Worm (Caenorhabditis elegans): Measurements from ENCODE around the gene ostf-4.

Gene ostf-4

ce11 chrIII:10357598-10358186 is 39.3 kb upstream of the ostf-4 start, which contains the start of gene umps-1:
Gene umps-1 (minus strand): TSS chrIII:10357648.
- TF ChIP-seq ham-2 (GFP tag; optimal IDR thresholded peaks at IDR 0.05) (no peak), lin-13 (tag; optimal IDR thresholded peaks at IDR 0.05) (no peak), zip-8 (tag; optimal IDR thresholded peaks at IDR 0.05) (peak; percentile 93), unc-39 (tag; optimal IDR thresholded peaks at IDR 0.05) (no peak), lsy-2 (tag; optimal IDR thresholded peaks at IDR 0.05) (peak; percentile 94)

- no peak for TF ChIP-seq blmp-1 (tag; optimal IDR thresholded peaks at IDR 0.05)
- no peak for TF ChIP-seq unc-120 (tag; optimal IDR thresholded peaks at IDR 0.05; ENCODE audit: poor library complexity, severe bottlenecking)
- no peak for TF ChIP-seq nhr-12 (tag; optimal IDR thresholded peaks at IDR 0.05)
- no peak for TF ChIP-seq M03D4.4 (tag; optimal IDR thresholded peaks at IDR 0.05)
- no peak for TF ChIP-seq ceh-83 (GFP tag; optimal IDR thresholded peaks at IDR 0.05)
- TF ChIP-seq bed-3 (GFP tag; optimal IDR thresholded peaks at IDR 0.05), result no peak
- no peak for TF ChIP-seq drap-1 (GFP tag; optimal IDR thresholded peaks at IDR 0.05)
- TF ChIP-seq ztf-11 (tag; optimal IDR thresholded peaks at IDR 0.05), result no peak
- no peak for TF ChIP-seq elt-1 (tag; optimal IDR thresholded peaks at IDR 0.05; ENCODE audit: borderline replicate concordance, insufficient read depth)
- no peak for TF ChIP-seq zip-8 (tag; optimal IDR thresholded peaks at IDR 0.05)
Observed at ce11 chrIII:10355382-10355781, 37.0 kb upstream of the ostf-4 start, which contains the start of gene spp-1. Gene spp-1 (minus strand): TSS chrIII:10355668.

- TF ChIP-seq blmp-1 (tag; optimal IDR thresholded peaks at IDR 0.05), result no peak
- no peak for TF ChIP-seq snpc-4 (tag; optimal IDR thresholded peaks at IDR 0.05)
- TF ChIP-seq hlh-1 (tag; optimal IDR thresholded peaks at IDR 0.05), result no peak
- TF ChIP-seq nhr-76 (tag; optimal IDR thresholded peaks at IDR 0.05), result no peak
- TF ChIP-seq sem-2 (GFP tag; optimal IDR thresholded peaks at IDR 0.05), result no peak
- no peak for TF ChIP-seq cnd-1 (tag; optimal IDR thresholded peaks at IDR 0.05)
- TF ChIP-seq ztf-11 (tag; optimal IDR thresholded peaks at IDR 0.05), result no peak
- no peak for TF ChIP-seq nhr-12 (tag; optimal IDR thresholded peaks at IDR 0.05)
- no peak for TF ChIP-seq sptf-1 (tag; optimal IDR thresholded peaks at IDR 0.05)
- no peak for TF ChIP-seq zip-8 (tag; optimal IDR thresholded peaks at IDR 0.05)
- TF ChIP-seq M03D4.4 (tag; optimal IDR thresholded peaks at IDR 0.05), result no peak
- TF ChIP-seq lin-13 (tag; optimal IDR thresholded peaks at IDR 0.05), result no peak
- no peak for TF ChIP-seq ceh-43 (GFP tag; optimal IDR thresholded peaks at IDR 0.05)
- TF ChIP-seq nhr-28 (tag; optimal IDR thresholded peaks at IDR 0.05), result no peak
- TF ChIP-seq nhr-237 (tag; optimal IDR thresholded peaks at IDR 0.05), result no peak
- TF ChIP-seq mab-5 (tag; optimal IDR thresholded peaks at IDR 0.05), result no peak
- no peak for TF ChIP-seq elt-1 (tag; optimal IDR thresholded peaks at IDR 0.05; ENCODE audit: borderline replicate concordance, insufficient read depth)
Observed at ce11 chrIII:10354591-10354990, 36.2 kb upstream of the ostf-4 start.

ce11 chrIII:10353423-10353822 is 35.1 kb upstream of the ostf-4 start:
- TF ChIP-seq M03D4.4 (tag; optimal IDR thresholded peaks at IDR 0.05), result no peak
- no peak for TF ChIP-seq bed-3 (GFP tag; optimal IDR thresholded peaks at IDR 0.05)
- no peak for TF ChIP-seq ceh-39 (tag; optimal IDR thresholded peaks at IDR 0.05)
- no peak for TF ChIP-seq tbx-8 (GFP tag; optimal IDR thresholded peaks at IDR 0.05)
- TF ChIP-seq unc-39 (tag; optimal IDR thresholded peaks at IDR 0.05), result no peak
- no peak for TF ChIP-seq elt-1 (tag; optimal IDR thresholded peaks at IDR 0.05; ENCODE audit: borderline replicate concordance, insufficient read depth)
- TF ChIP-seq ceh-43 (GFP tag; optimal IDR thresholded peaks at IDR 0.05), result no peak
- no peak for TF ChIP-seq cnd-1 (tag; optimal IDR thresholded peaks at IDR 0.05)
- no peak for TF ChIP-seq unc-120 (tag; optimal IDR thresholded peaks at IDR 0.05; ENCODE audit: poor library complexity, severe bottlenecking)
- TF ChIP-seq hlh-1 (tag; optimal IDR thresholded peaks at IDR 0.05), result no peak
- no peak for TF ChIP-seq flh-1 (GFP tag; optimal IDR thresholded peaks at IDR 0.05)
- no peak for TF ChIP-seq blmp-1 (tag; optimal IDR thresholded peaks at IDR 0.05)

- no peak for TF ChIP-seq sptf-1 (tag; optimal IDR thresholded peaks at IDR 0.05)
- TF ChIP-seq tbx-8 (GFP tag; optimal IDR thresholded peaks at IDR 0.05), result no peak
- no peak for TF ChIP-seq zip-8 (tag; optimal IDR thresholded peaks at IDR 0.05)
- TF ChIP-seq ztf-11 (tag; optimal IDR thresholded peaks at IDR 0.05), result no peak
Observed at ce11 chrIII:10351595-10352207, 33.3 kb upstream of the ostf-4 start, which contains the start of gene T07C4.3. Gene T07C4.3 (plus strand): TSS chrIII:10352157.

ce11 chrIII:10347049-10347448 is 28.7 kb upstream of the ostf-4 start, which contains the start of gene tbx-8:
Gene tbx-8 (plus strand): TSS chrIII:10347349.
- TF ChIP-seq zip-8 (tag; optimal IDR thresholded peaks at IDR 0.05) (no peak), ztf-11 (tag; optimal IDR thresholded peaks at IDR 0.05) (no peak), ham-2 (GFP tag; optimal IDR thresholded peaks at IDR 0.05) (no peak), nhr-12 (tag; optimal IDR thresholded peaks at IDR 0.05) (no peak), mab-5 (tag; optimal IDR thresholded peaks at IDR 0.05) (no peak), drap-1 (GFP tag; optimal IDR thresholded peaks at IDR 0.05) (no peak), hlh-1 (tag; optimal IDR thresholded peaks at IDR 0.05) (no peak), cnd-1 (tag; optimal IDR thresholded peaks at IDR 0.05) (no peak), nhr-2 (tag; optimal IDR thresholded peaks at IDR 0.05) (no peak), elt-3 (tag; optimal IDR thresholded peaks at IDR 0.05) (no peak), pha-4 (tag; optimal IDR thresholded peaks at IDR 0.05) (no peak), snpc-4 (tag; optimal IDR thresholded peaks at IDR 0.05) (no peak)

Data from whole organism, mixed stage, embryonic.